Worm (Caenorhabditis elegans): ENCODE measurements around the gene puf-12.

DNA sequence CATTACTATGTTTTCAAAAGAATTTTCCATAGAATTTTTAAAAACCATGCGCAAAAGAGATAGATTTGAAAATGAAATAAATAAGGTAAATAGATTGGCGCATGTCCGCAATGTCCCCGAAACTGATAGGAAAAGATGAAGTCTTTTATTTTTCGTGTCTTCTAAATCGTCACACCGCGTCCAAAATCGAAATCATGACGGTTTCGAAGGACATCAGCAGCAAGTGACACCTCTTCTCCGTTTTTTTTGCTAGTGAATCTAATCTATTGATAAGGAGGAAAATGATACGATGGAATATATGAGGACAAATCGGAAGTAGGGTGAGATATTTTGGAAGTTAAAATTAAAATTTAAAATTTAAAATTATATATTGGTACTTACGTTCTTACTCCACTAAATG, 26.1 kb upstream of the puf-12 start:
- TF ChIP-seq lsy-2 (tag; optimal IDR thresholded peaks at IDR 0.05) (no peak), snpc-4 (tag; optimal IDR thresholded peaks at IDR 0.05) (no peak), blmp-1 (tag; optimal IDR thresholded peaks at IDR 0.05) (no peak)
